Worm (Caenorhabditis elegans): Measurements from ENCODE around the gene cht-4.

cht-4 gene

ce11 chrIII:1618915-1619314, 38.4 kb downstream of the cht-4 start, which contains the start of gene Y22D7AL.10 (continued):
- TF ChIP-seq ztf-3 (GFP tag; optimal IDR thresholded peaks at IDR 0.05) (peak; percentile 83), hsf-1 (GFP tag; IDR thresholded peaks at IDR 0.05) (peak; percentile 99), nhr-120 (GFP tag; IDR thresholded peaks at IDR 0.05) (0 out of 2 replicates have a peak, but pooled peaks have one; percentile 70), Y53F4B.3 (GFP tag; IDR thresholded peaks at IDR 0.05) (peak; percentile 85), mes-4 (tag; optimal IDR thresholded peaks at IDR 0.05) (peak; percentile 56), hlh-26 (GFP tag; conservative IDR thresholded peaks at IDR 0.05) (no peak), die-1 (tag; optimal IDR thresholded peaks at IDR 0.05) (peak; percentile 77), pbrm-1 (GFP tag; IDR thresholded peaks at IDR 0.05) (peak; percentile 99), ztf-28 (GFP tag; IDR thresholded peaks at IDR 0.05) (peak; percentile 93), sdz-38 (tag; optimal IDR thresholded peaks at IDR 0.05) (no peak), tlf-1 (GFP tag; optimal IDR thresholded peaks at IDR 0.05) (peak; percentile 100), gei-17 (GFP tag; optimal IDR thresholded peaks at IDR 0.05) (peak; percentile 91), F49E8.2 (tag; optimal IDR thresholded peaks at IDR 0.05; ENCODE audit: insufficient read depth) (peak; percentile 96), pha-4 (tag; optimal IDR thresholded peaks at IDR 0.05) (peak; percentile 73), let-607 (tag; optimal IDR thresholded peaks at IDR 0.05) (peak; percentile 83 to 92), B0035.1 (tag; optimal IDR thresholded peaks at IDR 0.05) (peak; percentile 94), nhr-27 (tag; optimal IDR thresholded peaks at IDR 0.05) (peak; percentile 90), T07F8.4 (tag; optimal IDR thresholded peaks at IDR 0.05) (peak; percentile 72), lin-54 (GFP tag; optimal IDR thresholded peaks at IDR 0.05) (peak; percentile 98), ztf-26 (tag; optimal IDR thresholded peaks at IDR 0.05) (peak; percentile 96), snpc-1.1 (tag; optimal IDR thresholded peaks at IDR 0.05; ENCODE audit: insufficient read depth) (peak; percentile 66), bed-2 (GFP tag; IDR thresholded peaks at IDR 0.05) (peak; percentile 95), lag-1 (GFP tag; IDR thresholded peaks at IDR 0.05) (0 out of 2 replicates have a peak, but pooled peaks have one; percentile 56), mcd-1 (GFP tag; IDR thresholded peaks at IDR 0.05) (peak; percentile 98), ztf-6 (GFP tag; IDR thresholded peaks at IDR 0.05) (0 out of 2 replicates have a peak, but pooled peaks have one; percentile 46), ceh-40 (GFP tag; IDR thresholded peaks at IDR 0.05) (0 out of 2 replicates have a peak, but pooled peaks have one; percentile 44), lin-40 (tag; optimal IDR thresholded peaks at IDR 0.05) (peak; percentile 99), snpc-4 (GFP tag; optimal IDR thresholded peaks at IDR 0.05) (peak; percentile 73), snpc-4 (tag; optimal IDR thresholded peaks at IDR 0.05) (peak in 3 of 4 experiments; percentile 60 to 90 (median 77)), lin-26 (GFP tag; IDR thresholded peaks at IDR 0.05) (peak; percentile 81), nhr-80 (tag; optimal IDR thresholded peaks at IDR 0.05) (peak; percentile 85)

- no peak for TF ChIP-seq rcor-1 (GFP tag; IDR thresholded peaks at IDR 0.05)
- TF ChIP-seq repo-1 (tag; optimal IDR thresholded peaks at IDR 0.05), result no peak
- TF ChIP-seq Y67H2A.10 (GFP tag; conservative IDR thresholded peaks at IDR 0.05), result no peak
- no peak for TF ChIP-seq aptf-3 (GFP tag; IDR thresholded peaks at IDR 0.05)
- no peak for TF ChIP-seq unc-62 (GFP tag; optimal IDR thresholded peaks at IDR 0.05)
- TF ChIP-seq ceh-79 (tag; optimal IDR thresholded peaks at IDR 0.05), result no peak
- TF ChIP-seq madf-8 (GFP tag; conservative IDR thresholded peaks at IDR 0.05), result no peak
- TF ChIP-seq ceh-27 (GFP tag; optimal IDR thresholded peaks at IDR 0.05), result no peak
- no peak for TF ChIP-seq bed-1 (GFP tag; IDR thresholded peaks at IDR 0.05)
- no peak for TF ChIP-seq pha-4 (tag; optimal IDR thresholded peaks at IDR 0.05)
- TF ChIP-seq F55B11.4 (tag; optimal IDR thresholded peaks at IDR 0.05; ENCODE audit: borderline replicate concordance, insufficient read depth), result no peak
- TF ChIP-seq him-1 (tag; optimal IDR thresholded peaks at IDR 0.05), result no peak
- no peak for TF ChIP-seq hlh-26 (GFP tag; conservative IDR thresholded peaks at IDR 0.05)
- TF ChIP-seq snpc-4 (GFP tag; optimal IDR thresholded peaks at IDR 0.05), result no peak
- TF ChIP-seq snpc-4 (tag; optimal IDR thresholded peaks at IDR 0.05), result no peak
- TF ChIP-seq nhr-179 (tag; optimal IDR thresholded peaks at IDR 0.05), result no peak
- no peak for TF ChIP-seq ztf-3 (GFP tag; optimal IDR thresholded peaks at IDR 0.05)
- no peak for TF ChIP-seq rpc-1 (optimal IDR thresholded peaks at IDR 0.05)
- no peak for TF ChIP-seq rpc-1 (tag; optimal IDR thresholded peaks at IDR 0.05)
- TF ChIP-seq zfh-2 (GFP tag; conservative IDR thresholded peaks at IDR 0.05), result no peak
Observed at ce11 chrIII:1618312-1618711, 39.0 kb downstream of the cht-4 start.
